Fruit fly (Drosophila melanogaster): ENCODE measurements around the gene Argk2.

Argk2 gene

dm6 chr3L:9050447-9051069, 3.3 kb downstream of the Argk2 start (continued):
- TF ChIP-seq CG7357 (GFP tag; IDR thresholded peaks at IDR 0.05) (no peak), pan (optimal IDR thresholded peaks at IDR 0.05) (no peak), pan (GFP tag; optimal IDR thresholded peaks at IDR 0.05 in 1 of 2, IDR thresholded peaks at IDR 0.05 in 1 of 2) (no peak), GATAe (GFP tag; conservative IDR thresholded peaks at IDR 0.05) (no peak), peb (GFP tag; IDR thresholded peaks at IDR 0.05) (no peak), pros (GFP tag; optimal IDR thresholded peaks at IDR 0.05) (peak; percentile 80), CG7271 (tag; optimal IDR thresholded peaks at IDR 0.05) (no peak), zen2 (GFP tag; IDR thresholded peaks at IDR 0.05; ENCODE audit: partially characterized antibody) (no peak), CG3726 (GFP tag; IDR thresholded peaks at IDR 0.05) (no peak), ken (GFP tag; IDR thresholded peaks at IDR 0.05) (no peak), CG18262 (tag; optimal IDR thresholded peaks at IDR 0.05) (no peak), CG10543 (GFP tag; optimal IDR thresholded peaks at IDR 0.05) (peak; percentile 23), mirr (GFP tag; optimal IDR thresholded peaks at IDR 0.05) (no peak), MBD-R2 (GFP tag; IDR thresholded peaks at IDR 0.05) (0 out of 2 replicates have a peak, but pooled peaks have one; percentile 10), Sry-δ (GFP tag; optimal IDR thresholded peaks at IDR 0.05) (no peak), CG6854 (GFP tag; optimal IDR thresholded peaks at IDR 0.05) (no peak), ac (GFP tag; optimal IDR thresholded peaks at IDR 0.05) (no peak), CG12744 (GFP tag; optimal IDR thresholded peaks at IDR 0.05) (no peak), ro (GFP tag; IDR thresholded peaks at IDR 0.05) (no peak), CG11560 (tag; IDR thresholded peaks at IDR 0.05) (no peak), nerfin-1 (tag; optimal IDR thresholded peaks at IDR 0.05) (peak; percentile 0), CG4360 (GFP tag; IDR thresholded peaks at IDR 0.05) (0 out of 2 replicates have a peak, but pooled peaks have one; percentile 17), Med (GFP tag) (peak; percentile 73), CG11504 (tag; optimal IDR thresholded peaks at IDR 0.05) (peak; percentile 50), pita (GFP tag; optimal IDR thresholded peaks at IDR 0.05) (no peak), so (GFP tag; IDR thresholded peaks at IDR 0.05) (no peak), CG15696 (tag; optimal IDR thresholded peaks at IDR 0.05) (no peak), Rfx (GFP tag; IDR thresholded peaks at IDR 0.05) (no peak), ewg (GFP tag; optimal IDR thresholded peaks at IDR 0.05) (peak; percentile 83), cg (GFP tag; optimal IDR thresholded peaks at IDR 0.05) (no peak), zfh2 (GFP tag; optimal IDR thresholded peaks at IDR 0.05) (no peak), Oli (tag; optimal IDR thresholded peaks at IDR 0.05) (no peak), Dref (GFP tag; IDR thresholded peaks at IDR 0.05) (peak; percentile 25; the same call in 1 of the 2 replicates), gsb-n (tag; optimal IDR thresholded peaks at IDR 0.05) (peak; percentile 62), E2f1 (GFP tag; IDR thresholded peaks at IDR 0.05) (no peak), Lhr (GFP tag; optimal IDR thresholded peaks at IDR 0.05) (no peak), CG17568 (GFP tag; optimal IDR thresholded peaks at IDR 0.05) (no peak), HLH54F (GFP tag; optimal IDR thresholded peaks at IDR 0.05) (no peak), Deaf1 (tag; optimal IDR thresholded peaks at IDR 0.05) (peak; percentile 85), dysf (GFP tag; IDR thresholded peaks at IDR 0.05) (no peak), CG32767 (GFP tag; IDR thresholded peaks at IDR 0.05) (0 out of 2 replicates have a peak, but pooled peaks have one; percentile 17), CG7963 (GFP tag; IDR thresholded peaks at IDR 0.05; ENCODE audit: partially characterized antibody) (no peak), crol (GFP tag; IDR thresholded peaks at IDR 0.05) (peak; percentile 69; the same call in 1 of the 2 replicates), sens (GFP tag) (peak; percentile 65), Hmx (GFP tag; optimal IDR thresholded peaks at IDR 0.05) (no peak), ase (GFP tag; IDR thresholded peaks at IDR 0.05) (no peak), Adf1 (GFP tag; IDR thresholded peaks at IDR 0.05) (peak; percentile 7; the same call in 1 of the 2 replicates), z (GFP tag; IDR thresholded peaks at IDR 0.05) (0 out of 3 replicates have a peak, but pooled peaks have one; percentile 44), CG10654 (GFP tag; optimal IDR thresholded peaks at IDR 0.05) (no peak), sima (GFP tag; optimal IDR thresholded peaks at IDR 0.05) (no peak), sens-2 (GFP tag; IDR thresholded peaks at IDR 0.05) (no peak)
